Worm (Caenorhabditis elegans) whole organism, L4/young adult: ENCODE measurements around the gene srv-9.

Experiments
- dao-5 ChIP-seq: sonication (generic microtip); optimal IDR thresholded peaks from 2 replicates; lab custom pipeline; 2016; ENCODE audit warnings: missing genotype, missing genetic modification characterization, moderate library complexity, missing compliant biosample characterization
- him-1 ChIP-seq: sonication (generic microtip); optimal IDR thresholded peaks from 2 replicates; lab custom pipeline; 2016; ENCODE audit warnings: missing genotype, missing genetic modification reagents, missing genetic modification characterization, missing compliant biosample characterization

- no peak for TF ChIP-seq dao-5 (tag; lab: Kevin White, UChicago)
- TF ChIP-seq him-1 (tag; lab: Kevin White, UChicago), result no peak
Measured at ce11 chrV:13407913-13408312, 15.0 kb downstream of the srv-9 start, which contains the start of gene F53F1.3.
